Worm (Caenorhabditis elegans): ENCODE data around the gene cgp-1.

ce11 chrV:127882-128281 is 5.3 kb upstream of the cgp-1 start, which contains the start of the genes W03F9.2 and sftb-2:
- no peak for TF ChIP-seq nhr-12 (tag; optimal IDR thresholded peaks at IDR 0.05)
- TF ChIP-seq pag-3 (tag; optimal IDR thresholded peaks at IDR 0.05; ENCODE audit: borderline replicate concordance, insufficient read depth), result no peak
- no peak for TF ChIP-seq fos-1 (tag; optimal IDR thresholded peaks at IDR 0.05)
- no peak for TF ChIP-seq unc-130 (tag; optimal IDR thresholded peaks at IDR 0.05)
- no peak for TF ChIP-seq unc-62 (GFP tag; optimal IDR thresholded peaks at IDR 0.05)
- peak; percentile 59 for TF ChIP-seq nhr-47 (tag; optimal IDR thresholded peaks at IDR 0.05)
- peak in 1 of 2 experiments; percentile 4 for TF ChIP-seq mdl-1 (tag; optimal IDR thresholded peaks at IDR 0.05)

Data from whole organism, L1 larva.